Fruit fly (Drosophila melanogaster): ENCODE results near the gene CG43736.
A peak's percentile ranks its signal among the peaks of the same experiment; 100 is the strongest.

Gene CG43736

DNA sequence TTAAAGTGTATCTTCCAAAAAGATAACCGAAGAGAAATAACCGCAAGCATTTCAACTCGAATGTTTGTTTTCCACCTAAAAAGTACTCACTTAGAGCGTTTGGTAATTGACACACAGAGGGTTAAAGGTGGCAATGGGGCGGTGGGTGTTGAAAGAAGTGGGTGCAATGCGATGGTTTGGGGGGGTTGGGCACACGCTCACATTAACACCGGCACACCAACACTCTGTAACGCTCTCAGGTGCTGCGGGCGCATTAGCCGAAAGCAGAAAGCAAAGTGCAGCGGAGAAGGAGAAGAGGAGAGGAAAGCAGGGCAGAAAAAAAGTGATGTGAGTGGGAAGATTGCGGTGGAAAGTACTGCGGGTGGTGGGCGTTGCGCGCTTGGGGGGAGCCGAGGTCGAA is 1.4 kb downstream of the CG43736 start:
- TF ChIP-seq psq (GFP tag; optimal IDR thresholded peaks at IDR 0.05): peak; percentile 29
- TF ChIP-seq Dfd (GFP tag; optimal IDR thresholded peaks at IDR 0.05): no peak

DNA sequence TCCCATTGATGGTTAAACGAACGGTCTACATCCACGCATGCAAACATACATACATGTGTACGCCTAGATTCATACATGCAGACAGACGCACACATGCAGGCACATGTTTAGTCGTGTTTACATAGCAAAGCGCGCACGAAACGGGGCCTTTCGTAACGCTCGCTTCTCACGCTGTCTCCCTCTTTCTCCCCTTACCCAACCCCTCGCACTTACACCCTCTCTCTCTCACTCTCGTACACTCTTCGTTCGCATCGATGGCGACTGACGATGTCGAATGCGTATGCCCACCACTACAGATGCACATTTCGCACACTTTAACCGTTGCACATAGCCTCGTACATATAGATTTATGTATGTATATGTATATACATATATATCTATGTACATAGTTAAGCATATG is 2.4 kb downstream of the CG43736 start:
- TF ChIP-seq dmrt93B (GFP tag; optimal IDR thresholded peaks at IDR 0.05) (no peak), Rel (GFP tag; optimal IDR thresholded peaks at IDR 0.05) (no peak), Rel (tag; optimal IDR thresholded peaks at IDR 0.05) (peak; percentile 55), Vsx2 (GFP tag; optimal IDR thresholded peaks at IDR 0.05; ENCODE audit: partially characterized antibody) (peak; percentile 69), dl (GFP tag; optimal IDR thresholded peaks at IDR 0.05; ENCODE audit: insufficient read depth in 1 of 2, partially characterized antibody in 2 of 2) (no peak), psq (GFP tag; optimal IDR thresholded peaks at IDR 0.05) (peak; percentile 66)

- no peak for TF ChIP-seq N (GFP tag; optimal IDR thresholded peaks at IDR 0.05)
- TF ChIP-seq CG9705 (GFP tag; optimal IDR thresholded peaks at IDR 0.05): no peak
- no peak for TF ChIP-seq psq (GFP tag; optimal IDR thresholded peaks at IDR 0.05)
- TF ChIP-seq dmrt93B (GFP tag; optimal IDR thresholded peaks at IDR 0.05): no peak
- no peak for TF ChIP-seq usp (GFP tag; optimal IDR thresholded peaks at IDR 0.05)
- peak; percentile 31 for TF ChIP-seq Vsx2 (GFP tag; optimal IDR thresholded peaks at IDR 0.05; ENCODE audit: partially characterized antibody)
- no peak for TF ChIP-seq Hnf4 (GFP tag; optimal IDR thresholded peaks at IDR 0.05)
- TF ChIP-seq woc (GFP tag; optimal IDR thresholded peaks at IDR 0.05): peak; percentile 31
Measured at dm6 chrX:6866764-6867163, 3.1 kb downstream of the CG43736 start.

dm6 chrX:6867175-6868023 is 3.7 kb downstream of the CG43736 start, which contains the start of gene CG14434:
CG14434 (minus strand) TSS chrX:6867194.
- TF ChIP-seq h (GFP tag; optimal IDR thresholded peaks at IDR 0.05) (peak; percentile 40), Hnf4 (GFP tag; optimal IDR thresholded peaks at IDR 0.05) (no peak), dl (GFP tag; optimal IDR thresholded peaks at IDR 0.05; ENCODE audit: insufficient read depth in 1 of 2, partially characterized antibody in 2 of 2) (no peak), Dif (GFP tag; optimal IDR thresholded peaks at IDR 0.05; ENCODE audit: partially characterized antibody) (no peak), woc (GFP tag; optimal IDR thresholded peaks at IDR 0.05) (peak; percentile 62), Myc (optimal IDR thresholded peaks at IDR 0.05) (no peak), OdsH (GFP tag; optimal IDR thresholded peaks at IDR 0.05) (peak; percentile 57), N (GFP tag; optimal IDR thresholded peaks at IDR 0.05) (no peak), HLH106 (tag; optimal IDR thresholded peaks at IDR 0.05) (peak; percentile 62), foxo (GFP tag; optimal IDR thresholded peaks at IDR 0.05) (peak in 1 of 2 experiments; percentile 77), psq (GFP tag; optimal IDR thresholded peaks at IDR 0.05) (no peak), CG32264 (GFP tag; optimal IDR thresholded peaks at IDR 0.05) (no peak), dmrt93B (GFP tag; optimal IDR thresholded peaks at IDR 0.05) (peak; percentile 70), CrebA (GFP tag; optimal IDR thresholded peaks at IDR 0.05; ENCODE audit: borderline replicate concordance) (no peak), rgr (GFP tag; optimal IDR thresholded peaks at IDR 0.05) (peak; percentile 49), Jra (GFP tag; optimal IDR thresholded peaks at IDR 0.05) (peak; percentile 4), tai (GFP tag; optimal IDR thresholded peaks at IDR 0.05) (peak; percentile 37), fru (GFP tag; optimal IDR thresholded peaks at IDR 0.05) (peak; percentile 71), br (GFP tag; optimal IDR thresholded peaks at IDR 0.05) (peak; percentile 20), Hr83 (GFP tag; optimal IDR thresholded peaks at IDR 0.05; ENCODE audit: poor library complexity, severe bottlenecking) (no peak), lola (GFP tag; optimal IDR thresholded peaks at IDR 0.05) (no peak), Sp1 (GFP tag; optimal IDR thresholded peaks at IDR 0.05) (peak; percentile 75), Dfd (GFP tag; optimal IDR thresholded peaks at IDR 0.05) (no peak), ey (GFP tag; optimal IDR thresholded peaks at IDR 0.05) (peak; percentile 41), GATAd (GFP tag; optimal IDR thresholded peaks at IDR 0.05) (no peak), brk (GFP tag; optimal IDR thresholded peaks at IDR 0.05) (no peak), pan (optimal IDR thresholded peaks at IDR 0.05) (no peak), sv (GFP tag; optimal IDR thresholded peaks at IDR 0.05) (peak; percentile 41), Rel (GFP tag; optimal IDR thresholded peaks at IDR 0.05) (no peak), Rel (tag; optimal IDR thresholded peaks at IDR 0.05) (no peak)

Data from whole organism, wandering third instar larva.